Worm (Caenorhabditis elegans): ENCODE data around the gene nspe-5.

The nspe-5 gene

DNA sequence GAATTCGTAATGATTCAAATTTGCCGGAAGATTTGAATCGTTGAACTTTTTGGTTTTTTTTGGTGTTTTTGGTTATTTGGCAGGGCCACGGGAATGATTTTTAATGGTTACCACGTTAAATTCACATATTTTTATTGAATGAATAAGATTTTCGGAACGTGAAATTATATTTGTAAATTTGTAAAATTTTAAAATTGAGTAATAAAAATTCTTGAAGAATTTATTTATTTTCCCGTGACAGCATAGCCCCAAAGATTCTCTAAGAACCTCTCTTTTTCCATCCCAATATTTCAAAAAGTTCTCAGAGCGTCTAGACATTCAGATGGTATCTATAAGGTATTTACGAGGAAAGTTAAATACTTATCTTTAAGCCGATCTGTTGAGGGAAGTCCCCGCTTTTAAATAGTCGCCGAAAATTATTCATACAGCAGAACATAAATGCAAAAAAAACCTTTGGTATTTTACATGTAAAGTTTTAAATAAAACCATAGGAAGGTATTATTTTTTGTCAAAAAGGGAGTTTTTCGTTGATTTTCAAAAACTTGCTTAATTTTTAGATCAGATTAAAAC is 6.2 kb downstream of the nspe-5 start, which contains the start of gene Y38E10A.17:
TSS of gene Y38E10A.17 (minus strand) at position 51 of the 570 bp plus-strand sequence.
- TF ChIP-seq him-1 (tag; optimal IDR thresholded peaks at IDR 0.05) (no peak), attf-6 (GFP tag; IDR thresholded peaks at IDR 0.05) (no peak), F57A8.1 (GFP tag; optimal IDR thresholded peaks at IDR 0.05) (no peak), nhr-27 (tag; optimal IDR thresholded peaks at IDR 0.05) (no peak), F55B11.4 (tag; optimal IDR thresholded peaks at IDR 0.05; ENCODE audit: borderline replicate concordance, insufficient read depth) (no peak), T26A5.8 (tag; optimal IDR thresholded peaks at IDR 0.05) (no peak), Y53G8AR.9 (GFP tag; conservative IDR thresholded peaks at IDR 0.05) (no peak), F52B5.7 (tag; optimal IDR thresholded peaks at IDR 0.05) (no peak), C17E4.6 (GFP tag; IDR thresholded peaks at IDR 0.05) (no peak), mel-28 (tag; optimal IDR thresholded peaks at IDR 0.05; ENCODE audit: borderline replicate concordance) (no peak), lin-40 (tag; optimal IDR thresholded peaks at IDR 0.05) (no peak), aptf-3 (GFP tag; IDR thresholded peaks at IDR 0.05) (no peak), F49E8.2 (tag; optimal IDR thresholded peaks at IDR 0.05; ENCODE audit: insufficient read depth) (no peak), mes-4 (tag; optimal IDR thresholded peaks at IDR 0.05) (no peak), madf-8 (GFP tag; conservative IDR thresholded peaks at IDR 0.05) (no peak), F22D6.2 (tag; optimal IDR thresholded peaks at IDR 0.05) (no peak), F37B4.10 (GFP tag; IDR thresholded peaks at IDR 0.05) (no peak), B0336.3 (GFP tag; IDR thresholded peaks at IDR 0.05) (no peak), unc-130 (GFP tag; optimal IDR thresholded peaks at IDR 0.05) (no peak)

ce11 chrII:12636602-12637001 is 7.9 kb downstream of the nspe-5 start, which contains the start of gene nhr-234:
Gene nhr-234 (plus strand): TSS chrII:12636678.
- TF ChIP-seq zfh-2 (GFP tag; conservative IDR thresholded peaks at IDR 0.05) (no peak), sdz-38 (tag; optimal IDR thresholded peaks at IDR 0.05) (no peak), D2030.7 (GFP tag; IDR thresholded peaks at IDR 0.05) (no peak), nhr-27 (tag; optimal IDR thresholded peaks at IDR 0.05) (no peak), F57A8.1 (GFP tag; optimal IDR thresholded peaks at IDR 0.05) (no peak), fkh-3 (tag; optimal IDR thresholded peaks at IDR 0.05) (no peak), aptf-2 (GFP tag; conservative IDR thresholded peaks at IDR 0.05) (no peak), ets-4 (GFP tag; optimal IDR thresholded peaks at IDR 0.05) (no peak), bed-2 (GFP tag; IDR thresholded peaks at IDR 0.05) (no peak), mes-4 (tag; optimal IDR thresholded peaks at IDR 0.05) (no peak), repo-1 (tag; optimal IDR thresholded peaks at IDR 0.05) (no peak), B0035.1 (tag; optimal IDR thresholded peaks at IDR 0.05) (no peak), pha-4 (tag; optimal IDR thresholded peaks at IDR 0.05) (no peak)

DNA sequence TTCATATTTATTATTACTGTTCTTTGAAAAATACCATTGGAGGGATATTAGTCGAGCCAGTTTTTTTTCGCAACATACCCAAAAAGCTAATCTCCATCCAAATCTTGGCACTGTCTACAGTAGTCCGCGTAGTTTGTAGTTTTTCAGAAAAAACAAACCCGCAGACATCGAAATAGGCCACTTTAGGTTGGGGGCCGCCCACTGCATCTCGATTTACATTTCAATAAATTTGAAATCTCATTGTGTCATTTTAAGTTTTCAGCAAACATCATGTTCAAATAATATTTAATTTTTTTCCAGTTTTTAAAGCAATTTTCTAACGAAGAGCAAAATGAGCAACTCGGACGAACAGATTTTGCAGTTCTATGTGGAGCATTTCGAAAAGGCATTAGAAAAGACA is 11.7 kb downstream of the nspe-5 start, which contains the start of gene nhr-235:
TSS of gene nhr-235 (plus strand) at position 301 of the 400 bp plus-strand sequence.
- no peak for TF ChIP-seq D2030.7 (GFP tag; IDR thresholded peaks at IDR 0.05)
- TF ChIP-seq hlh-26 (GFP tag; conservative IDR thresholded peaks at IDR 0.05) = no peak
- TF ChIP-seq nfya-2 (GFP tag; IDR thresholded peaks at IDR 0.05) = no peak
- no peak for TF ChIP-seq aptf-3 (GFP tag; IDR thresholded peaks at IDR 0.05)
- TF ChIP-seq madf-6 (GFP tag; IDR thresholded peaks at IDR 0.05) = no peak
- TF ChIP-seq gei-17 (GFP tag; optimal IDR thresholded peaks at IDR 0.05) = no peak
- no peak for TF ChIP-seq T26A5.8 (tag; optimal IDR thresholded peaks at IDR 0.05)
- TF ChIP-seq F39B2.1 (GFP tag; IDR thresholded peaks at IDR 0.05) = no peak
- TF ChIP-seq rec-8 (tag; optimal IDR thresholded peaks at IDR 0.05) = no peak
- no peak for TF ChIP-seq ccch-3 (GFP tag; optimal IDR thresholded peaks at IDR 0.05)
- TF ChIP-seq chd-7 (tag; optimal IDR thresholded peaks at IDR 0.05) = no peak
- TF ChIP-seq hlh-12 (tag; optimal IDR thresholded peaks at IDR 0.05) = no peak

All from whole organism, young adult.